Worm (Caenorhabditis elegans): Measurements from ENCODE around the gene M01H9.4.

Gene M01H9.4

ce11 chrIV:4468046-4468727 is 14.5 kb downstream of the M01H9.4 start (continued):
- TF ChIP-seq fos-1 (tag; optimal IDR thresholded peaks at IDR 0.05) (no peak), ctbp-1 (GFP tag; IDR thresholded peaks at IDR 0.05) (0 out of 2 replicates have a peak, but pooled peaks have one; percentile 48), gei-8 (GFP tag; optimal IDR thresholded peaks at IDR 0.05) (no peak), dve-1 (tag; optimal IDR thresholded peaks at IDR 0.05; ENCODE audit: insufficient read depth) (no peak), spr-1 (tag; optimal IDR thresholded peaks at IDR 0.05) (peak; percentile 33), ceh-32 (tag; optimal IDR thresholded peaks at IDR 0.05; ENCODE audit: poor library complexity) (no peak), zfp-2 (tag; optimal IDR thresholded peaks at IDR 0.05) (peak; percentile 22)

ce11 chrIV:4465184-4465583 is 17.5 kb downstream of the M01H9.4 start, which contains the start of gene M01H9.5:
Gene M01H9.5 (plus strand): TSS chrIV:4465484.
- no peak for TF ChIP-seq nhr-48 (tag; optimal IDR thresholded peaks at IDR 0.05)
- TF ChIP-seq nhr-77 (tag; optimal IDR thresholded peaks at IDR 0.05) = no peak
- no peak for TF ChIP-seq lin-39 (tag; optimal IDR thresholded peaks at IDR 0.05)
- TF ChIP-seq mep-1 (tag; optimal IDR thresholded peaks at IDR 0.05) = no peak
- TF ChIP-seq R02D3.7 (tag; optimal IDR thresholded peaks at IDR 0.05) = no peak
- no peak for TF ChIP-seq lin-29 (GFP tag; IDR thresholded peaks at IDR 0.05)
- TF ChIP-seq nhr-28 (tag; optimal IDR thresholded peaks at IDR 0.05) = no peak
- no peak for TF ChIP-seq mxl-2 (GFP tag; conservative IDR thresholded peaks at IDR 0.05)
- no peak for TF ChIP-seq Y75B8A.6 (GFP tag; IDR thresholded peaks at IDR 0.05)
- no peak for TF ChIP-seq ceh-20 (GFP tag; IDR thresholded peaks at IDR 0.05)
- no peak for TF ChIP-seq lim-7 (GFP tag; IDR thresholded peaks at IDR 0.05)
- TF ChIP-seq dpl-1 (GFP tag; optimal IDR thresholded peaks at IDR 0.05) = no peak
- no peak for TF ChIP-seq madf-5 (GFP tag; IDR thresholded peaks at IDR 0.05)
- TF ChIP-seq ZK337.2 (GFP tag; IDR thresholded peaks at IDR 0.05) = no peak
- TF ChIP-seq nhr-10 (tag; optimal IDR thresholded peaks at IDR 0.05) = no peak
- TF ChIP-seq F26F4.8 (GFP tag; conservative IDR thresholded peaks at IDR 0.05) = no peak
- no peak for TF ChIP-seq pha-4 (GFP tag; IDR thresholded peaks at IDR 0.05)
- no peak for TF ChIP-seq pha-4 (tag; optimal IDR thresholded peaks at IDR 0.05)
- no peak for TF ChIP-seq F49E8.2 (tag; optimal IDR thresholded peaks at IDR 0.05; ENCODE audit: borderline replicate concordance)

- TF ChIP-seq unc-39 (tag; optimal IDR thresholded peaks at IDR 0.05) (no peak), hlh-30 (tag; optimal IDR thresholded peaks at IDR 0.05; ENCODE audit: insufficient read depth) (peak; percentile 38)
These were observed 19.6 kb downstream of the M01H9.4 start, which contains the start of gene M01H9.2 for ce11 chrIV:4463132-4463531. Gene M01H9.2 (minus strand): TSS chrIV:4463232.

DNA sequence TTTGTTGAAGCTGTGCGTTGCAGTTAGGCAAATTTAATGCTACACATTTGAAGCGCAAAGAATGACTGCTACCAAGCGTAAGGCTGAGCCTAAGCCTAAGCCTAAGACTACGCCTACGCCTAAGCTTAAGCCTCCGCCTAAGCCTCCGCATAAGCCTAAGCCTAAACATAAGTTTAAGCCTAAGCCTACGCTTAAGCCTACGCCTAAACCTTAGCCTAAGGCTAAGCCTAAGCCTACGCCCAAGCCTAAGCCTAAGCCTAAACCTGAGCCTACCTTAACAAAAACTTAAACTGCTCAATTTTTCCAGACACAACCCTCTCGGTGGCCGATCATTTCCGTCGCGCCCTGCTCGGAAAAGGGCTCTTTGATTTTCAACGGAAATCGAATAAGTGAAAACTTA is 23.4 kb downstream of the M01H9.4 start:
- 0 out of 2 replicates have a peak, but pooled peaks have one; percentile 4 for TF ChIP-seq Y48G9A.11 (GFP tag; IDR thresholded peaks at IDR 0.05)
- TF ChIP-seq aly-2 (tag; optimal IDR thresholded peaks at IDR 0.05) = no peak

DNA sequence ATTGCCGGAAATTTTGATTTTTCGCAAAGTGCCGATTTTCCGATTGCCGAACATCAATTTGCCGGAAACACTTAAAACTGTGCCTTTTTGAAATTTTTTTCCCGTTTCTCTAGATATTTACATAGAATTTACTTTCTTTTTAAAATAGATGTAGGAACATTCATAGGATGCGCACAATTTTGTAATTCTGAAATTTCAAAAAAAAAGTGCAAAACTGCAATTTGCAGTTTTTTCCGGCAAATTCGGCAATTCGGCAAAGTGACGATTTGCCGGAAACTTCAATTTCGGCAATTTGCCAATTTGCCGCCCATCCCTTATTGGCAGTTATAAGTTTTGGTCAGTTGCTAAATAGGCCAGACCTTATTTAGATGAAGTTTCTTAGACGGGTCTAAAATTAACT is 26.1 kb downstream of the M01H9.4 start:
- TF ChIP-seq unc-62 (GFP tag; optimal IDR thresholded peaks at IDR 0.05 in 1 of 2) = peak in 1 of 2 experiments; percentile 98
- TF ChIP-seq unc-62 (tag; optimal IDR thresholded peaks at IDR 0.05) = no peak
- no peak for TF ChIP-seq zip-2 (tag; optimal IDR thresholded peaks at IDR 0.05)
